Fruit fly (Drosophila melanogaster) whole organism, embryonic: ENCODE results near the gene Ir94a.
A peak's percentile ranks its signal among the peaks of the same experiment; 100 is the strongest.

ENCODE experiments used
- Asciz ChIP-seq: fragments of 200-800 bp; sonication (Bioruptor generic); optimal IDR thresholded peaks from 2 replicates; lab custom pipeline; 2017; ENCODE audit warnings: missing biosample characterization, mild to moderate bottlenecking, missing genetic modification characterization, missing genetic modification reagents
- CG10209 ChIP-seq: fragments of 200-800 bp; sonication (Bioruptor generic); optimal IDR thresholded peaks from 3 replicates; lab custom pipeline; 2017; ENCODE audit warnings: missing biosample characterization, mild to moderate bottlenecking, missing genetic modification characterization, missing genetic modification reagents
- CG10267 ChIP-seq: fragments of 200-800 bp; sonication (Bioruptor generic); optimal IDR thresholded peaks from 2 replicates; lab custom pipeline; 2018; ENCODE audit warnings: missing biosample characterization, mild to moderate bottlenecking, missing genetic modification characterization, moderate library complexity
- CG11398 ChIP-seq: fragments of 200-800 bp; sonication (Bioruptor generic); optimal IDR thresholded peaks from 2 replicates; lab custom pipeline; 2016; ENCODE audit warnings: missing biosample characterization, missing genetic modification characterization
- CG15696 ChIP-seq: fragments of 200-800 bp; sonication (Bioruptor generic); optimal IDR thresholded peaks from 2 replicates; lab custom pipeline; 2019; ENCODE audit warnings: missing biosample characterization, mild to moderate bottlenecking, missing genetic modification characterization, moderate library complexity
- CG1603 ChIP-seq: fragments of 200-800 bp; sonication (Bioruptor generic); optimal IDR thresholded peaks from 2 replicates; lab custom pipeline; 2019; ENCODE audit warnings: missing biosample characterization, mild to moderate bottlenecking, missing genetic modification characterization, moderate library complexity
- CG17568 ChIP-seq: fragments of 200-800 bp; sonication (Bioruptor generic); optimal IDR thresholded peaks from 2 replicates; lab custom pipeline; 2018; ENCODE audit warnings: missing biosample characterization, mild to moderate bottlenecking, missing genetic modification characterization, moderate library complexity
- CG18262 ChIP-seq: fragments of 200-800 bp; optimal IDR thresholded peaks from 3 replicates; lab custom pipeline; 2019; ENCODE audit warnings: missing biosample characterization, mild to moderate bottlenecking, missing genetic modification characterization, moderate library complexity
- CG2199 ChIP-seq: fragments of 200-800 bp; sonication (Bioruptor generic); IDR thresholded peaks from 3 replicates; pipeline ENCODE4 v1.3.6; 2022; ENCODE audit warnings: missing biosample characterization, missing genetic modification characterization
- CG2202 ChIP-seq: fragments of 200-800 bp; sonication (Bioruptor generic); optimal IDR thresholded peaks from 2 replicates; lab custom pipeline; 2018; ENCODE audit warnings: missing biosample characterization, mild to moderate bottlenecking, missing genetic modification characterization
- CG2712 ChIP-seq: fragments of 200-800 bp; optimal IDR thresholded peaks from 3 replicates; lab custom pipeline; 2019; ENCODE audit warnings: missing biosample characterization, mild to moderate bottlenecking, missing genetic modification characterization, moderate library complexity
- CG31441 ChIP-seq: fragments of 200-800 bp; sonication (Bioruptor generic); IDR thresholded peaks from 2 replicates; pipeline ENCODE4 v1.3.6; 2022; ENCODE audit warnings: missing biosample characterization, missing genetic modification characterization
- CG33557 ChIP-seq: fragments of 200-800 bp; sonication (Bioruptor generic); optimal IDR thresholded peaks from 2 replicates; lab custom pipeline; 2019; ENCODE audit warnings: missing biosample characterization, mild to moderate bottlenecking, missing genetic modification characterization, moderate library complexity
- CG3407 ChIP-seq: fragments of 200-800 bp; sonication (Bioruptor generic); optimal IDR thresholded peaks from 2 replicates; lab custom pipeline; 2018; ENCODE audit warnings: missing biosample characterization, mild to moderate bottlenecking, missing genetic modification characterization
- CG6683 ChIP-seq: fragments of 200-800 bp; sonication (Bioruptor generic); optimal IDR thresholded peaks from 2 replicates; lab custom pipeline; 2017; ENCODE audit warnings: missing biosample characterization, mild to moderate bottlenecking, missing genetic modification characterization, missing genetic modification reagents
- CG6813 ChIP-seq: fragments of 200-800 bp; sonication (Bioruptor generic); optimal IDR thresholded peaks from 2 replicates; lab custom pipeline; 2017; ENCODE audit warnings: missing biosample characterization, missing genetic modification characterization, mild to moderate bottlenecking, moderate library complexity, missing genetic modification reagents
- CG8281 ChIP-seq: fragments of 200-800 bp; sonication (Bioruptor generic); optimal IDR thresholded peaks from 2 replicates; lab custom pipeline; 2018; ENCODE audit warnings: missing biosample characterization, mild to moderate bottlenecking, missing genetic modification characterization, moderate library complexity
- CG8924 ChIP-seq: fragments of 200-800 bp; optimal IDR thresholded peaks from 3 replicates; lab custom pipeline; 2019; ENCODE audit warnings: missing biosample characterization, mild to moderate bottlenecking, missing genetic modification characterization, moderate library complexity
- CG9727 ChIP-seq: fragments of 200-800 bp; sonication (Bioruptor generic); optimal IDR thresholded peaks from 3 replicates; lab custom pipeline; 2017; ENCODE audit warnings: missing biosample characterization, mild to moderate bottlenecking, missing genetic modification characterization
- Ets65A ChIP-seq: fragments of 200-800 bp; sonication (Bioruptor generic); peaks from one replicate; lab custom pipeline; 2016; ENCODE audit warnings: missing biosample characterization, missing genetic modification characterization
- Gug ChIP-seq: fragments of 200-800 bp; sonication (Bioruptor generic); IDR thresholded peaks from 4 replicates; pipeline ENCODE4 v1.3.6; 2022; ENCODE audit warnings: missing biosample characterization, missing genetic modification characterization
- Lim3 ChIP-seq: fragments of 200-800 bp; sonication (Bioruptor generic); IDR thresholded peaks from 2 replicates; pipeline ENCODE4 v1.3.6; 2022; ENCODE audit warnings: missing biosample characterization, missing genetic modification characterization
- Mrtf ChIP-seq: fragments of 200-800 bp; sonication (Bioruptor generic); IDR thresholded peaks from 3 replicates; pipeline ENCODE4 v1.3.6; 2022; ENCODE audit warnings: missing biosample characterization, missing genetic modification characterization
- Xrp1 ChIP-seq: fragments of 200-800 bp; sonication (Bioruptor generic); IDR thresholded peaks from 2 replicates; pipeline ENCODE4 v1.3.6; 2022; ENCODE audit warnings: missing biosample characterization, missing genetic modification characterization
- ac ChIP-seq: fragments of 200-800 bp; sonication (Bioruptor generic); optimal IDR thresholded peaks from 3 replicates; lab custom pipeline; 2017; ENCODE audit warnings: missing biosample characterization, mild to moderate bottlenecking, missing genetic modification characterization
- chm ChIP-seq: fragments of 200-800 bp; sonication (Bioruptor generic); IDR thresholded peaks from 2 replicates; pipeline ENCODE4 v1.3.6; 2022; ENCODE audit warnings: missing biosample characterization, missing genetic modification characterization
- dmrt11E ChIP-seq: fragments of 200-800 bp; sonication (Bioruptor generic); optimal IDR thresholded peaks from 3 replicates; lab custom pipeline; 2018; ENCODE audit warnings: missing biosample characterization, mild to moderate bottlenecking, missing genetic modification characterization, moderate library complexity
- eve ChIP-seq, 2 experiments: fragments of >200 bp; optimal IDR thresholded peaks; 2 replicates each; lab custom pipeline; 2017; ENCODE audit warnings: missing biosample characterization in 2 of 2, missing genetic modification characterization in 2 of 2
- fd102C ChIP-seq: fragments of 200-800 bp; sonication (Bioruptor generic); optimal IDR thresholded peaks from 2 replicates; lab custom pipeline; 2018; ENCODE audit warnings: missing biosample characterization, mild to moderate bottlenecking, missing genetic modification characterization, moderate library complexity
- gsb-n ChIP-seq: fragments of 200-800 bp; sonication (Bioruptor generic); optimal IDR thresholded peaks from 3 replicates; lab custom pipeline; 2018; ENCODE audit warnings: missing biosample characterization, mild to moderate bottlenecking, missing genetic modification characterization
- nerfin-1 ChIP-seq: fragments of 200-800 bp; sonication (Bioruptor generic); optimal IDR thresholded peaks from 3 replicates; lab custom pipeline; 2019; ENCODE audit warnings: missing biosample characterization, mild to moderate bottlenecking, missing genetic modification characterization, moderate library complexity
- nmo ChIP-seq: fragments of 200-800 bp; sonication (Bioruptor generic); optimal IDR thresholded peaks from 2 replicates; lab custom pipeline; 2018; ENCODE audit warnings: missing biosample characterization, mild to moderate bottlenecking, missing genetic modification characterization, moderate library complexity
- odd ChIP-seq: fragments of 200-800 bp; sonication (Bioruptor generic); optimal IDR thresholded peaks from 2 replicates; lab custom pipeline; 2017; ENCODE audit warnings: missing biosample characterization, mild to moderate bottlenecking, missing genetic modification characterization
- pros ChIP-seq: fragments of 200-800 bp; sonication (Bioruptor generic); optimal IDR thresholded peaks from 3 replicates; lab custom pipeline; 2019; ENCODE audit warnings: missing biosample characterization, mild to moderate bottlenecking, missing genetic modification characterization, moderate library complexity
- sens ChIP-seq: fragments of 200-800 bp; sonication (Bioruptor generic); peaks from one replicate; lab custom pipeline; 2016; ENCODE audit warnings: missing biosample characterization, missing genetic modification characterization
- sens-2 ChIP-seq: fragments of 200-800 bp; sonication (Bioruptor generic); IDR thresholded peaks from 2 replicates; pipeline ENCODE4 v1.3.6; 2022; ENCODE audit warnings: missing biosample characterization, missing genetic modification characterization
- so ChIP-seq: fragments of 200-800 bp; sonication (Bioruptor generic); IDR thresholded peaks from 3 replicates; pipeline ENCODE4 v1.3.6; 2022; ENCODE audit warnings: missing biosample characterization, missing genetic modification characterization

The Ir94a gene

dm6 chr3R:22158699-22159098, 45.5 kb downstream of the Ir94a start:
- TF ChIP-seq so (GFP tag; lab: Robert Waterston, UW) (no peak), Lim3 (GFP tag; lab: Robert Waterston, UW) (no peak), Ets65A (GFP tag; lab: Kevin White, UChicago) (peak; percentile 52), sens-2 (GFP tag; lab: Robert Waterston, UW) (no peak)

dm6 chr3R:22161613-22162409, 48.6 kb downstream of the Ir94a start:
- peak; percentile 39 for TF ChIP-seq fd102C
- peak; percentile 14 for TF ChIP-seq CG6813 (GFP tag; lab: Kevin White, UChicago)
- no peak for TF ChIP-seq CG2712
- no peak for TF ChIP-seq CG17568
- peak; percentile 91 for TF ChIP-seq pros (GFP tag; lab: Kevin White, UChicago)
- TF ChIP-seq Xrp1 (GFP tag; lab: Robert Waterston, UW) = peak; percentile 50
- no peak for TF ChIP-seq CG6683 (GFP tag; lab: Kevin White, UChicago)
- no peak for TF ChIP-seq Mrtf (GFP tag; lab: Robert Waterston, UW)
- TF ChIP-seq CG9727 = peak; percentile 44
- TF ChIP-seq eve (GFP tag; optimal IDR thresholded peaks at IDR 0.05; lab: Kevin White, UChicago) = peak in 1 of 2 experiments; percentile 41
- peak; percentile 80 for TF ChIP-seq CG15696 (tag; lab: Kevin White, UChicago)
- peak; percentile 23 for TF ChIP-seq CG18262
- TF ChIP-seq CG8281 = peak; percentile 90
- no peak for TF ChIP-seq CG3407 (GFP tag; lab: Kevin White, UChicago)
- TF ChIP-seq odd (GFP tag; lab: Kevin White, UChicago) = no peak
- 0 out of 3 replicates have a peak, but pooled peaks have one; percentile 65 for TF ChIP-seq CG2199 (GFP tag; lab: Robert Waterston, UW)
- peak; percentile 53 for TF ChIP-seq CG2202 (tag; lab: Kevin White, UChicago)
- peak; percentile 50 for TF ChIP-seq nerfin-1 (tag; lab: Kevin White, UChicago)
- TF ChIP-seq Gug (GFP tag; lab: Robert Waterston, UW) = no peak
- peak; percentile 16; the same call in 1 of the 2 replicates for TF ChIP-seq CG31441 (GFP tag; lab: Robert Waterston, UW)
- TF ChIP-seq Asciz = peak; percentile 14
- TF ChIP-seq CG8924 (tag; lab: Kevin White, UChicago) = peak; percentile 7
- no peak for TF ChIP-seq CG11398 (GFP tag; lab: Kevin White, UChicago)
- TF ChIP-seq chm (GFP tag; lab: Robert Waterston, UW) = peak; percentile 25; the same call in 1 of the 2 replicates
- peak; percentile 60 for TF ChIP-seq sens (GFP tag; lab: Kevin White, UChicago)
- TF ChIP-seq gsb-n (tag; lab: Kevin White, UChicago) = peak; percentile 12
- TF ChIP-seq CG1603 (tag; lab: Kevin White, UChicago) = peak; percentile 8
- no peak for TF ChIP-seq CG10209 (GFP tag; lab: Kevin White, UChicago)
- TF ChIP-seq CG33557 = no peak
- TF ChIP-seq CG10267 (tag; lab: Kevin White, UChicago) = no peak
- no peak for TF ChIP-seq nmo (GFP tag; lab: Kevin White, UChicago)
- peak; percentile 30 for TF ChIP-seq dmrt11E
- TF ChIP-seq ac = peak; percentile 72
- TF ChIP-seq, all 482 proteins: peak for 21
